Worm (Caenorhabditis elegans) whole organism, late embryonic: ENCODE data around the gene trk-1.

Experiments
- F13H6.1 ChIP-seq: sonication (generic microtip); optimal IDR thresholded peaks from 2 replicates; lab custom pipeline; 2016; ENCODE audit warnings: missing genetic modification characterization, missing compliant biosample characterization
- K09A11.1 ChIP-seq: sonication (generic microtip); optimal IDR thresholded peaks from 2 replicates; lab custom pipeline; 2017; ENCODE audit warnings: antibody characterized with exemption, mild to moderate bottlenecking, missing genetic modification characterization, missing compliant biosample characterization; ENCODE audit not compliant: insufficient read depth
- T23F11.4 ChIP-seq: fragments of 200-800 bp; sonication (Bioruptor generic); optimal IDR thresholded peaks from 2 replicates; lab custom pipeline; 2018; ENCODE audit warnings: mild to moderate bottlenecking, missing genetic modification characterization, missing compliant biosample characterization
- ahr-1 ChIP-seq: sonication (generic microtip); optimal IDR thresholded peaks from 2 replicates; lab custom pipeline; 2016; ENCODE audit warnings: missing genetic modification characterization, missing compliant biosample characterization
- ama-1 ChIP-seq: fragments of 150-350 bp; optimal IDR thresholded peaks from 2 replicates; lab custom pipeline; 2014
- ceh-18 ChIP-seq: sonication (generic microtip); optimal IDR thresholded peaks from 2 replicates; lab custom pipeline; 2016; ENCODE audit warnings: missing genetic modification characterization, missing compliant biosample characterization
- ceh-19 ChIP-seq: fragments of 200-800 bp; sonication (Bioruptor generic); optimal IDR thresholded peaks from 2 replicates; lab custom pipeline; 2018; ENCODE audit warnings: mild to moderate bottlenecking, missing genetic modification characterization, missing compliant biosample characterization
- ceh-2 ChIP-seq: sonication (generic microtip); optimal IDR thresholded peaks from 2 replicates; lab custom pipeline; 2016; ENCODE audit warnings: missing genotype, missing genetic modification characterization, missing compliant biosample characterization
- ceh-22 ChIP-seq: sonication (generic microtip); optimal IDR thresholded peaks from 2 replicates; lab custom pipeline; 2017; ENCODE audit warnings: missing biosample characterization, missing genetic modification characterization
- ceh-24 ChIP-seq: sonication (generic microtip); optimal IDR thresholded peaks from 2 replicates; lab custom pipeline; 2016; ENCODE audit warnings: mild to moderate bottlenecking, missing genetic modification characterization, missing compliant biosample characterization
- ceh-31 ChIP-seq: sonication (generic microtip); optimal IDR thresholded peaks from 2 replicates; lab custom pipeline; 2016; ENCODE audit warnings: missing genetic modification characterization, missing compliant biosample characterization
- ceh-34 ChIP-seq: sonication (generic microtip); optimal IDR thresholded peaks from 2 replicates; lab custom pipeline; 2016; ENCODE audit warnings: mild to moderate bottlenecking, missing genetic modification characterization, missing compliant biosample characterization
- ceh-45 ChIP-seq: fragments of 200-800 bp; sonication (Bioruptor generic); IDR thresholded peaks from 2 replicates; pipeline ENCODE4 v1.3.6; 2022; ENCODE audit warnings: missing genetic modification reagents, missing genetic modification characterization, missing compliant biosample characterization
- ceh-9 ChIP-seq: sonication (generic microtip); optimal IDR thresholded peaks from 2 replicates; lab custom pipeline; 2016; ENCODE audit warnings: mild to moderate bottlenecking, missing genetic modification characterization, inconsistent platforms, missing compliant biosample characterization
- che-1 ChIP-seq: sonication (generic microtip); optimal IDR thresholded peaks from 2 replicates; lab custom pipeline; 2016; ENCODE audit warnings: mild to moderate bottlenecking, missing genetic modification characterization, missing compliant biosample characterization
- dmd-4 ChIP-seq: sonication (generic microtip); optimal IDR thresholded peaks from 2 replicates; lab custom pipeline; 2016; ENCODE audit warnings: borderline replicate concordance, missing genetic modification characterization, missing compliant biosample characterization
- elt-2 ChIP-seq: sonication (generic microtip); optimal IDR thresholded peaks from 2 replicates; lab custom pipeline; 2016; ENCODE audit warnings: missing genetic modification reagents, missing genetic modification characterization, missing compliant biosample characterization
- eyg-1 ChIP-seq: sonication (generic microtip); optimal IDR thresholded peaks from 2 replicates; lab custom pipeline; 2016; ENCODE audit warnings: missing genotype, missing genetic modification characterization, missing compliant biosample characterization
- fkh-6 ChIP-seq: sonication (generic microtip); optimal IDR thresholded peaks from 2 replicates; lab custom pipeline; 2016; ENCODE audit warnings: missing genetic modification characterization, missing compliant biosample characterization
- gmeb-2 ChIP-seq: sonication (generic microtip); optimal IDR thresholded peaks from 2 replicates; lab custom pipeline; 2016; ENCODE audit warnings: missing genetic modification characterization, inconsistent platforms, missing compliant biosample characterization
- hlh-30 ChIP-seq: sonication (generic microtip); optimal IDR thresholded peaks from 2 replicates; lab custom pipeline; 2017; ENCODE audit warnings: antibody characterized with exemption, missing genetic modification characterization, missing compliant biosample characterization; ENCODE audit not compliant: insufficient read depth
- hlh-8 ChIP-seq: sonication (generic microtip); optimal IDR thresholded peaks from 2 replicates; lab custom pipeline; 2016; ENCODE audit warnings: missing genotype, missing genetic modification characterization, missing compliant biosample characterization
- lim-6 ChIP-seq: sonication (generic microtip); optimal IDR thresholded peaks from 2 replicates; lab custom pipeline; 2016; ENCODE audit warnings: missing genetic modification characterization, missing compliant biosample characterization
- lin-11 ChIP-seq: fragments of 200-800 bp; sonication (Bioruptor generic); optimal IDR thresholded peaks from 2 replicates; lab custom pipeline; 2018; ENCODE audit warnings: mild to moderate bottlenecking, missing genetic modification characterization, missing compliant biosample characterization
- madf-2 ChIP-seq: sonication (generic microtip); optimal IDR thresholded peaks from 2 replicates; lab custom pipeline; 2017; ENCODE audit warnings: missing genetic modification characterization, missing compliant biosample characterization
- mec-3 ChIP-seq: sonication (generic microtip); optimal IDR thresholded peaks from 2 replicates; lab custom pipeline; 2016; ENCODE audit warnings: borderline replicate concordance, missing genetic modification characterization, missing compliant biosample characterization
- nhr-11 ChIP-seq: fragments of 150-350 bp; optimal IDR thresholded peaks from 2 replicates; lab custom pipeline; 2014; ENCODE audit warnings: missing biosample characterization, missing genetic modification characterization
- nhr-232 ChIP-seq: sonication (generic microtip); optimal IDR thresholded peaks from 2 replicates; lab custom pipeline; 2016; ENCODE audit warnings: missing genetic modification characterization, missing compliant biosample characterization
- odd-2 ChIP-seq: sonication (generic microtip); optimal IDR thresholded peaks from 2 replicates; lab custom pipeline; 2017; ENCODE audit warnings: antibody characterized with exemption, mild to moderate bottlenecking, missing genetic modification characterization, missing compliant biosample characterization
- pag-3 ChIP-seq: sonication (generic microtip); optimal IDR thresholded peaks from 2 replicates; lab custom pipeline; 2016; ENCODE audit warnings: missing compliant biosample characterization, missing genetic modification characterization, borderline replicate concordance
- pat-9 ChIP-seq: fragments of 200-800 bp; sonication (Bioruptor generic); optimal IDR thresholded peaks from 2 replicates; lab custom pipeline; 2018; ENCODE audit warnings: mild to moderate bottlenecking, missing genetic modification characterization, moderate library complexity, missing compliant biosample characterization
- pqm-1 ChIP-seq: sonication (generic microtip); optimal IDR thresholded peaks from 2 replicates; lab custom pipeline; 2016; ENCODE audit warnings: missing genetic modification characterization, missing compliant biosample characterization
- pros-1 ChIP-seq: fragments of 150-350 bp; optimal IDR thresholded peaks from 2 replicates; lab custom pipeline; 2014; ENCODE audit warnings: missing biosample characterization, missing genetic modification reagents, missing genetic modification characterization
- ref-2 ChIP-seq: sonication (generic microtip); optimal IDR thresholded peaks from 2 replicates; lab custom pipeline; 2016; ENCODE audit warnings: missing genetic modification characterization, missing compliant biosample characterization
- rnt-1 ChIP-seq: sonication (generic microtip); optimal IDR thresholded peaks from 2 replicates; lab custom pipeline; 2016; ENCODE audit warnings: missing genetic modification characterization, missing compliant biosample characterization
- sdc-2 ChIP-seq: sonication (generic microtip); optimal IDR thresholded peaks from 2 replicates; lab custom pipeline; 2016; ENCODE audit warnings: missing genotype, missing genetic modification characterization, missing compliant biosample characterization
- sox-2 ChIP-seq: fragments of 200-800 bp; sonication (Bioruptor generic); IDR thresholded peaks from 2 replicates; pipeline ENCODE4 v1.3.6; 2022; ENCODE audit warnings: missing genetic modification reagents, missing genetic modification characterization, missing compliant biosample characterization
- sox-4 ChIP-seq: sonication (generic microtip); optimal IDR thresholded peaks from 2 replicates; lab custom pipeline; 2017; ENCODE audit warnings: mild to moderate bottlenecking, missing genetic modification characterization, inconsistent platforms, missing compliant biosample characterization
- unc-3 ChIP-seq, 2 experiments: fragments of 200-800 bp in 1 of 2; sonication (Bioruptor generic) in 1 of 2; sonication (generic microtip) in 1 of 2; conservative IDR thresholded peaks in 1 of 2; optimal IDR thresholded peaks in 1 of 2; 2 replicates each; pipeline versions ENCODE4 v1.3.6 to Lab custom; 2016 to 2022; ENCODE audit warnings: missing compliant biosample characterization in 2 of 2, missing genetic modification characterization in 2 of 2, missing genetic modification reagents in 1 of 2
- unc-42 ChIP-seq: sonication (generic microtip); optimal IDR thresholded peaks from 2 replicates; lab custom pipeline; 2016; ENCODE audit warnings: missing genotype, missing genetic modification characterization, missing compliant biosample characterization
- unc-55 ChIP-seq: sonication (generic microtip); optimal IDR thresholded peaks from 2 replicates; lab custom pipeline; 2017; ENCODE audit warnings: missing biosample characterization, missing genetic modification reagents, missing genetic modification characterization

trk-1 gene

DNA sequence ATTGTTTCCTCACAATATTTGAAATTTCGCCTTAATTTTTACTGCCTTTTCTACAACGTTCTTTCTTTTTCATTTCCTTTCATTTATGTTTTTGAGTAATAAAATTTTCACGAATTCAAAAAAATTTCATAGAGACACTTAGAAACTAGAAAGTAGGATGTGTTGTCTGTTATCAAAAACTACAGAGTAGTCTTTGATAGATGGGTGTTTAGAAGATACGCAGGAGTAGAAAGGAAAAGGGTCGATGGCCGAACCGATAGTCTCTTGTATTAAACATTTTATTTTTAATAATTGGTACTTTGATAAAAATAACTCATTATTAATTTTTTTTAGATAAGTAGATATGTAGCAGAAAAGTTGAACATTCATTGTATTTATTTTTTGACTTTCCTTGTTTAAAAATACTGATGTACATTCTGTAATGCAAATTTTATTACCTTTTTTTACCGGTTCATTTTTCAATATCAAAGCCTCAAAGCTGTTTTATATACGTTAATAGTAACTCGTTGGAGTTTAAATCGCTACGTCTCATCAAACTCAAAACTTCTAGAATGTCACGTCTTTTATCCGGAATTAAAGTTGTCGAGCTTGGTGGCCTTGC lies 41.2 kb upstream of the trk-1 start, which contains the start of gene C24A3.4:
TSS of gene C24A3.4 (plus strand) at position 551 of the 601 bp plus-strand sequence.
- no peak for TF ChIP-seq eyg-1 (tag; lab: Kevin White, UChicago)
- TF ChIP-seq elt-2 (tag; lab: Kevin White, UChicago): peak; percentile 14

ce11 chrX:8987828-8988227 lies 37.0 kb upstream of the trk-1 start, which contains the start of gene twk-18:
Gene twk-18 (plus strand): TSS chrX:8988128.
- TF ChIP-seq nhr-232 (no peak), che-1 (no peak), ahr-1 (no peak), ceh-24 (no peak), ama-1 (no peak), ref-2 (no peak), sox-2 (GFP tag; lab: Robert Waterston, UW) (no peak), sdc-2 (no peak), fkh-6 (no peak), gmeb-2 (tag; lab: Kevin White, UChicago) (no peak), unc-55 (GFP tag; lab: Kevin White, UChicago) (no peak), madf-2 (tag; lab: Kevin White, UChicago) (no peak), K09A11.1 (no peak), unc-3 (GFP tag; conservative IDR thresholded peaks at IDR 0.05; lab: Robert Waterston, UW) (no peak), unc-3 (tag; optimal IDR thresholded peaks at IDR 0.05; lab: Kevin White, UChicago) (no peak), unc-42 (tag; lab: Kevin White, UChicago) (no peak), pat-9 (tag; lab: Kevin White, UChicago) (no peak), pqm-1 (tag; lab: Kevin White, UChicago) (no peak), hlh-8 (no peak), dmd-4 (no peak)

DNA sequence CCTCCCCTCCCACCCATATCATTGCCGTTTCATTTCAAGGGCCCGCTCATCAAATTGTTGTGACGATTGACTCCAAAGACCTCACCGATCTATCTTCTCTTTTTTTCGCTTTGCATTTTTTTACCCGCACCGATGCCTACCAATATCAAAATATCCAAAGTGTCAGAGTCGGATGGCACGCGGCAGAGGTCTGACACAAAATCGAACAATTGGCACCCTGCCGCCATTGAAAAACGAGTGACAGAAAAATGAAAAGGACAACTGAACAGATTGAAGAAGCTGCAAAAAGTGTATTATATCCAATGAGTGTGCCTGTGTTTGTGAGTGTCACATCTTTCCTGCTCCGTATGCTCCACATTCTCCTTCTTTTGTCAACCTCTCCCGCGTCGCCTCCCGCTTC lies 35.7 kb upstream of the trk-1 start:
- TF ChIP-seq lim-6 (tag; lab: Kevin White, UChicago): no peak
- peak; percentile 20 for TF ChIP-seq unc-55 (GFP tag; lab: Kevin White, UChicago)
- TF ChIP-seq ceh-18 (tag; lab: Kevin White, UChicago): peak; percentile 88
- TF ChIP-seq rnt-1 (tag; lab: Kevin White, UChicago): peak; percentile 21
- TF ChIP-seq sox-4 (tag; lab: Kevin White, UChicago): no peak

DNA sequence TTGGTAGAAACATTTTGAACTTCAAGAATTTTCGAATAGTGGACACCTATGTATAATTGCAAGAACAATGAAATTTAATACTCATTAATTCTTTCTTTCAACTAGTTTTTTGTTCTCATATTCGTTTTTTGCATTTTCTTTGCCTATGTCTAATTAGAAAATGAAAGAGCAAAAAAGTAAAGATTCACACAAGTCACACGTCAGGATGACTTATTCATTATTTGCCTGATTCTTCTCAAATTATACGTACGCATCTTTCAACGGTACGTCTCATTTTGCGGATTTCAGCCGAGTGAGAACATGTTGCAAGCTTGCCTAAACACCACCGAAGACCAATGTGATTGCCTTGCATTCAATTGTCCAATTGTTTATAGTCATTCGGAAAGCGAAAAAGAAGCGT lies 29.9 kb upstream of the trk-1 start, which contains the start of gene nmur-1:
TSS of gene nmur-1 (plus strand) at position 301 of the 400 bp plus-strand sequence.
- TF ChIP-seq ceh-22 (tag; lab: Kevin White, UChicago): no peak
- TF ChIP-seq fkh-6: no peak
- TF ChIP-seq odd-2 (tag; lab: Kevin White, UChicago): no peak
- TF ChIP-seq unc-42 (tag; lab: Kevin White, UChicago): no peak
- no peak for TF ChIP-seq lin-11 (tag; lab: Kevin White, UChicago)
- TF ChIP-seq F13H6.1 (tag; lab: Kevin White, UChicago): no peak
- no peak for TF ChIP-seq dmd-4
- TF ChIP-seq pros-1 (tag; lab: Kevin White, UChicago): no peak
- TF ChIP-seq hlh-8: no peak
- TF ChIP-seq ceh-24: no peak
- no peak for TF ChIP-seq unc-55 (GFP tag; lab: Kevin White, UChicago)
- TF ChIP-seq nhr-11 (tag; lab: Kevin White, UChicago): no peak

DNA sequence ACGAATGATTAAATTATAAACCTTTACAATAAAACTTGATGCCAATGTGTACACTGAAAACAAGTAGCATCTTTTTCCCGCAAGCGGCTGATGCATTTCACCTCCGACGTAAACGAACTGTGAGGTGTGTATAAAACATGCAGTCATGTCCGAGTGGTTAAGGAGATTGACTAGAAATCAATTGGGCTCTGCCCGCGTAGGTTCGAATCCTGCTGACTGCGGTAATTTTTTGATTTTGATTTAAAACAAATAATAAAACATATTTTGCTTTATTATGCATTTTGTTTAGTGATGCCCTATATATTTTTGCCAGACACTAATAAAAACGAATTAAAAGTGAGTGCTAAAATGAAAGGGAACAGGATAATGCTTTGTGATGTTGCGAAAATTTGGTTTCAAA lies 20.7 kb upstream of the trk-1 start:
- TF ChIP-seq hlh-30 (no peak), ceh-24 (peak; percentile 29), ceh-19 (GFP tag; lab: Kevin White, UChicago) (peak; percentile 20), pat-9 (tag; lab: Kevin White, UChicago) (no peak), ceh-45 (GFP tag; lab: Robert Waterston, UW) (no peak), rnt-1 (tag; lab: Kevin White, UChicago) (peak; percentile 7), ceh-9 (no peak), mec-3 (tag; lab: Kevin White, UChicago) (no peak), unc-42 (tag; lab: Kevin White, UChicago) (peak; percentile 12), ref-2 (no peak), K09A11.1 (no peak), hlh-8 (peak; percentile 8), pag-3 (no peak), lin-11 (tag; lab: Kevin White, UChicago) (peak; percentile 39), ceh-2 (tag; lab: Kevin White, UChicago) (peak; percentile 27), T23F11.4 (peak; percentile 19), lim-6 (tag; lab: Kevin White, UChicago) (no peak), unc-3 (GFP tag; conservative IDR thresholded peaks at IDR 0.05; lab: Robert Waterston, UW) (no peak), unc-3 (tag; optimal IDR thresholded peaks at IDR 0.05; lab: Kevin White, UChicago) (no peak), sox-4 (tag; lab: Kevin White, UChicago) (no peak), ceh-34 (tag; lab: Kevin White, UChicago) (no peak), F13H6.1 (tag; lab: Kevin White, UChicago) (no peak), eyg-1 (tag; lab: Kevin White, UChicago) (no peak), ceh-31 (tag; lab: Kevin White, UChicago) (peak; percentile 6), unc-55 (GFP tag; lab: Kevin White, UChicago) (no peak), ahr-1 (no peak), pros-1 (tag; lab: Kevin White, UChicago) (no peak)
